Worm (Caenorhabditis elegans) whole organism, young adult: Measurements from ENCODE around the gene tag-343.
A peak's percentile ranks its signal among the peaks of the same experiment; 100 is the strongest.

Experiments used
- B0261.1 ChIP-seq: sonication (generic microtip); optimal IDR thresholded peaks from 2 replicates; lab custom pipeline; 2016; ENCODE audit warnings: mild to moderate bottlenecking, missing genetic modification characterization, moderate library complexity, missing compliant biosample characterization
- B0336.3 ChIP-seq: fragments of 200-800 bp; sonication (Bioruptor generic); IDR thresholded peaks from 2 replicates; pipeline ENCODE4 v1.3.6; 2022; ENCODE audit warnings: missing genetic modification characterization, missing compliant biosample characterization
- C06A6.2 ChIP-seq: fragments of 200-800 bp; sonication (Bioruptor generic); conservative IDR thresholded peaks from 2 replicates; pipeline ENCODE4 v1.3.6; 2022; ENCODE audit warnings: missing genetic modification characterization, missing compliant biosample characterization
- F22D6.2 ChIP-seq: sonication (generic microtip); optimal IDR thresholded peaks from 2 replicates; lab custom pipeline; 2016; ENCODE audit warnings: mild to moderate bottlenecking, missing genetic modification characterization, missing compliant biosample characterization
- F23B12.7 ChIP-seq: sonication (generic microtip); optimal IDR thresholded peaks from 2 replicates; lab custom pipeline; 2017; ENCODE audit warnings: missing genetic modification characterization, mild to moderate bottlenecking, missing compliant biosample characterization, antibody characterized with exemption, moderate library complexity; ENCODE audit not compliant: insufficient read depth
- F57A8.1 ChIP-seq: fragments of 200-800 bp; sonication (Bioruptor generic); optimal IDR thresholded peaks from 2 replicates; lab custom pipeline; 2018; ENCODE audit warnings: mild to moderate bottlenecking, missing genetic modification characterization, moderate library complexity, missing compliant biosample characterization
- Y53F4B.3 ChIP-seq: fragments of 200-800 bp; sonication (Bioruptor generic); IDR thresholded peaks from 2 replicates; pipeline ENCODE4 v1.3.6; 2022; ENCODE audit warnings: missing genetic modification reagents, missing genetic modification characterization, missing compliant biosample characterization
- Y53G8AR.9 ChIP-seq: fragments of 200-800 bp; sonication (Bioruptor generic); conservative IDR thresholded peaks from 2 replicates; pipeline ENCODE4 v1.3.6; 2022; ENCODE audit warnings: missing genetic modification reagents, missing genetic modification characterization, missing compliant biosample characterization
- Y95B8A.8 ChIP-seq: fragments of 200-800 bp; sonication (Bioruptor generic); IDR thresholded peaks from 2 replicates; pipeline ENCODE4 v1.3.6; 2022; ENCODE audit warnings: missing genetic modification reagents, missing genetic modification characterization, missing compliant biosample characterization
- ama-1 ChIP-seq, 3 experiments: fragments of 150-350 bp in 1 of 3; sonication (generic microtip) in 2 of 3; optimal IDR thresholded peaks; 2 replicates each; lab custom pipeline; 2014 to 2018; ENCODE audit warnings: missing biosample characterization in 2 of 3, missing genetic modification characterization in 2 of 3, missing genetic modification reagents in 2 of 3
- chd-7 ChIP-seq: sonication (generic microtip); optimal IDR thresholded peaks from 2 replicates; lab custom pipeline; 2016; ENCODE audit warnings: mild to moderate bottlenecking, missing genetic modification characterization, moderate library complexity, missing compliant biosample characterization
- die-1 ChIP-seq: sonication (generic microtip); optimal IDR thresholded peaks from 2 replicates; lab custom pipeline; 2016; ENCODE audit warnings: missing genotype, mild to moderate bottlenecking, missing genetic modification characterization, missing compliant biosample characterization
- egl-44 ChIP-seq: fragments of 200-800 bp; sonication (Bioruptor generic); IDR thresholded peaks from 2 replicates; pipeline ENCODE4 v1.3.6; 2022; ENCODE audit warnings: missing genetic modification reagents, missing genetic modification characterization, missing compliant biosample characterization
- ekl-4 ChIP-seq: fragments of 200-800 bp; sonication (Bioruptor generic); IDR thresholded peaks from 2 replicates; pipeline ENCODE4 v1.3.6; 2022; ENCODE audit warnings: missing genetic modification reagents, missing genetic modification characterization, missing compliant biosample characterization
- ets-4 ChIP-seq: fragments of 200-800 bp; sonication (Bioruptor generic); optimal IDR thresholded peaks from 2 replicates; lab custom pipeline; 2018; ENCODE audit warnings: mild to moderate bottlenecking, missing genetic modification characterization, missing compliant biosample characterization
- gei-17 ChIP-seq: fragments of 200-800 bp; sonication (Bioruptor generic); optimal IDR thresholded peaks from 2 replicates; lab custom pipeline; 2018; ENCODE audit warnings: mild to moderate bottlenecking, missing genetic modification characterization, missing compliant biosample characterization
- lag-1 ChIP-seq: fragments of 200-800 bp; sonication (Bioruptor generic); IDR thresholded peaks from 2 replicates; pipeline ENCODE4 v1.3.6; 2022; ENCODE audit warnings: missing genetic modification reagents, missing genetic modification characterization, missing compliant biosample characterization
- let-526 ChIP-seq: fragments of 200-800 bp; sonication (Bioruptor generic); IDR thresholded peaks from 2 replicates; pipeline ENCODE4 v1.3.6; 2022; ENCODE audit warnings: missing genetic modification reagents, missing genetic modification characterization, missing compliant biosample characterization
- lin-35 ChIP-seq, 3 experiments: fragments of 150-350 bp in 2 of 3; sonication (generic microtip) in 1 of 3; optimal IDR thresholded peaks; 2 replicates each; lab custom pipeline; 2014 to 2018; ENCODE audit warnings: missing biosample characterization in 3 of 3, missing genetic modification characterization in 3 of 3, missing genetic modification reagents in 3 of 3
- nhr-120 ChIP-seq: fragments of 200-800 bp; sonication (Bioruptor generic); IDR thresholded peaks from 2 replicates; pipeline ENCODE4 v1.3.6; 2022; ENCODE audit warnings: missing genetic modification characterization, missing compliant biosample characterization
- nhr-80 ChIP-seq: sonication (generic microtip); optimal IDR thresholded peaks from 2 replicates; lab custom pipeline; 2016; ENCODE audit warnings: missing genetic modification characterization, missing compliant biosample characterization
- rcor-1 ChIP-seq: fragments of 200-800 bp; sonication (Bioruptor generic); IDR thresholded peaks from 2 replicates; pipeline ENCODE4 v1.3.6; 2022; ENCODE audit warnings: missing genetic modification reagents, missing genetic modification characterization, missing compliant biosample characterization
- rec-8 ChIP-seq, 2 experiments: sonication (generic microtip); optimal IDR thresholded peaks; 2 replicates each; lab custom pipeline; 2016; ENCODE audit warnings: mild to moderate bottlenecking in 2 of 2, missing genetic modification characterization in 2 of 2, missing genetic modification reagents in 2 of 2, missing genotype in 2 of 2, missing biosample characterization in 1 of 2, missing compliant biosample characterization in 1 of 2, moderate library complexity in 1 of 2
- snpc-1.1 ChIP-seq: sonication (generic microtip); optimal IDR thresholded peaks from 2 replicates; lab custom pipeline; 2017; ENCODE audit warnings: missing genetic modification characterization, mild to moderate bottlenecking, missing compliant biosample characterization, antibody characterized with exemption, moderate library complexity, missing genotype, missing genetic modification reagents; ENCODE audit not compliant: insufficient read depth
- snpc-3.4 ChIP-seq: sonication (generic microtip); optimal IDR thresholded peaks from 2 replicates; lab custom pipeline; 2017; ENCODE audit warnings: missing genetic modification characterization, mild to moderate bottlenecking, missing compliant biosample characterization, antibody characterized with exemption, moderate library complexity, missing genotype, missing genetic modification reagents
- snpc-4 ChIP-seq, 5 experiments: fragments of 150-350 bp in 1 of 5; sonication (generic microtip) in 4 of 5; optimal IDR thresholded peaks; 2 replicates each; lab custom pipeline; 2014 to 2018; ENCODE audit warnings: missing genetic modification characterization in 5 of 5, missing biosample characterization in 3 of 5, antibody characterized with exemption in 2 of 5, mild to moderate bottlenecking in 2 of 5, missing compliant biosample characterization in 2 of 5, missing genotype in 2 of 5, moderate library complexity in 2 of 5, missing genetic modification reagents in 1 of 5
- tlf-1 ChIP-seq: fragments of 200-800 bp; sonication (Bioruptor generic); optimal IDR thresholded peaks from 2 replicates; lab custom pipeline; 2018; ENCODE audit warnings: mild to moderate bottlenecking, missing genetic modification characterization, missing compliant biosample characterization
- unc-62 ChIP-seq: fragments of 150-350 bp; optimal IDR thresholded peaks from 2 replicates; lab custom pipeline; 2014; ENCODE audit warnings: missing biosample characterization, missing genetic modification reagents, missing genetic modification characterization
- zim-3 ChIP-seq: sonication (generic microtip); optimal IDR thresholded peaks from 2 replicates; lab custom pipeline; 2017; ENCODE audit warnings: mild to moderate bottlenecking, missing genetic modification characterization, moderate library complexity, missing compliant biosample characterization
- ztf-18 ChIP-seq: sonication (generic microtip); optimal IDR thresholded peaks from 2 replicates; lab custom pipeline; 2016; ENCODE audit warnings: missing genotype, mild to moderate bottlenecking, missing genetic modification characterization, missing compliant biosample characterization
- ztf-3 ChIP-seq: fragments of 200-800 bp; sonication (Bioruptor generic); optimal IDR thresholded peaks from 2 replicates; lab custom pipeline; 2018; ENCODE audit warnings: mild to moderate bottlenecking, missing genetic modification characterization, missing compliant biosample characterization

Gene tag-343

ce11 chrX:16669106-16669505 lies 5.4 kb downstream of the tag-343 start:
- TF ChIP-seq nhr-120 (GFP tag; lab: Robert Waterston, UW) (no peak), die-1 (no peak), gei-17 (GFP tag; lab: Kevin White, UChicago) (no peak), Y53G8AR.9 (GFP tag; lab: Robert Waterston, UW) (no peak), nhr-80 (tag; lab: Kevin White, UChicago) (peak; percentile 42), ama-1 (optimal IDR thresholded peaks at IDR 0.05; lab: Kevin White, UChicago) (no peak), ama-1 (GFP tag; optimal IDR thresholded peaks at IDR 0.05; lab: Kevin White, UChicago) (no peak)

DNA sequence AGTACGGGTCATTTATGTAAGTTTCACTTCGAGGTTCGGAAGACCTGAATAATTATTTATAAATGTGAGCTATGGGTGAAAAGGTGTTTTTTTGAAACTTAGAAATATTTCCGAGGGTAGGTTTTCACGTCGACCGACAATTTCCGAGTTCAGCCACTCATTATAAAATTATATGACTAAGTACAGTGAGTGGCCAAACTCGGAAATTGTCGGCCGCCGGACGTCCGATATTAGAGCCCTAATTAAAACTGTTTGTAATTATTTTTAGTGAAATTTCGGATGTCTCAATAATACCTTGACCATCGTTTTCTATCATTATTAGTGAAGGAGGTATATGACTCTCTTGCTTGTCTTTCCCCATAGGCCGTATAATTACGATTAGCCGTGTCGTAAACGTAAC lies 7.0 kb downstream of the tag-343 start:
- TF ChIP-seq snpc-4 (GFP tag; optimal IDR thresholded peaks at IDR 0.05; lab: Kevin White, UChicago) = no peak
- TF ChIP-seq snpc-4 (tag; optimal IDR thresholded peaks at IDR 0.05; lab: Kevin White, UChicago) = peak in 2 of 4 experiments; percentile 80 to 82
- no peak for TF ChIP-seq lin-35 (GFP tag; optimal IDR thresholded peaks at IDR 0.05; lab: Kevin White, UChicago)
- no peak for TF ChIP-seq ekl-4 (GFP tag; lab: Robert Waterston, UW)
- TF ChIP-seq snpc-1.1 (tag; lab: Kevin White, UChicago) = peak; percentile 31
- TF ChIP-seq B0336.3 (GFP tag; lab: Robert Waterston, UW) = no peak
- TF ChIP-seq F22D6.2 (tag; lab: Kevin White, UChicago) = no peak
- no peak for TF ChIP-seq Y53F4B.3 (GFP tag; lab: Robert Waterston, UW)
- no peak for TF ChIP-seq tlf-1 (GFP tag; lab: Kevin White, UChicago)
- no peak for TF ChIP-seq C06A6.2 (GFP tag; lab: Robert Waterston, UW)

DNA sequence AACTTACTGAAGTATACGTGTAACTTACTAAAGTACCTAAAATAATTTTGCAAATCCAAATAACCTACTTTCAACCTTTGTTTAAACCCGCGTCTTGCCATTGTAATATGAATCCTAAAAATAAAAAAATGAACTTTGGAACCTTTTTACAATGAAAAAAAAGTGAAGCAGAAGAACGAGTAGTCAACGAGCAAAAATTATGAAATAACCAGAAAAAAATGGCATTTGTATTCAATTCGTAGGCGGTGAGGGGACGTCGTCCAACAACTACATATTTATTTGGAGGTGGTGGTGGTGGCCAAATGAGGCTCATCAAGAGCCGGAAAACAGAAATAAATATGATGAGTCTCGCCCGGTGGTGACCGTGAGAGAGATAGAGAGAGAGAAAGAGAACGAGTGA lies 11.8 kb downstream of the tag-343 start, which contains the start of gene F43B10.1:
F43B10.1 (minus strand) TSS at position 101 of the 400 bp plus-strand sequence.
- TF ChIP-seq rcor-1 (no peak), F57A8.1 (GFP tag; lab: Kevin White, UChicago) (no peak), gei-17 (GFP tag; lab: Kevin White, UChicago) (no peak), zim-3 (tag; lab: Kevin White, UChicago) (no peak), egl-44 (GFP tag; lab: Robert Waterston, UW) (no peak), ets-4 (no peak), F23B12.7 (tag; lab: Kevin White, UChicago) (no peak), let-526 (GFP tag; lab: Robert Waterston, UW) (no peak), ztf-18 (tag; lab: Kevin White, UChicago) (no peak), chd-7 (tag; lab: Kevin White, UChicago) (no peak), Y53F4B.3 (GFP tag; lab: Robert Waterston, UW) (no peak)

ce11 chrX:16660268-16660667 lies 14.3 kb downstream of the tag-343 start:
- TF ChIP-seq unc-62 = no peak
- TF ChIP-seq ztf-3 = no peak
- no peak for TF ChIP-seq lag-1 (GFP tag; lab: Robert Waterston, UW)
- TF ChIP-seq F23B12.7 (tag; lab: Kevin White, UChicago) = no peak
- TF ChIP-seq egl-44 (GFP tag; lab: Robert Waterston, UW) = no peak
- TF ChIP-seq Y95B8A.8 (GFP tag; lab: Robert Waterston, UW) = no peak
- TF ChIP-seq snpc-3.4 = no peak
- TF ChIP-seq rec-8 (tag; optimal IDR thresholded peaks at IDR 0.05; lab: Kevin White, UChicago) = no peak
- TF ChIP-seq B0261.1 (tag; lab: Kevin White, UChicago) = no peak
